Worm (Caenorhabditis elegans) whole organism, L4 larva: ENCODE measurements around the gene C04G6.2.

ENCODE experiments used
- ZK546.5 ChIP-seq, 2 experiments: sonication (generic microtip); optimal IDR thresholded peaks; 2 replicates each; lab custom pipeline; 2017; ENCODE audit warnings: missing biosample characterization in 2 of 2, missing genetic modification characterization in 2 of 2
- dmd-8 ChIP-seq: fragments of 200-800 bp; sonication (Bioruptor generic); IDR thresholded peaks from 2 replicates; pipeline ENCODE4 v1.3.6; 2022; ENCODE audit warnings: missing genetic modification characterization, missing compliant biosample characterization
- lim-7 ChIP-seq: fragments of 200-800 bp; sonication (Bioruptor generic); IDR thresholded peaks from 2 replicates; pipeline ENCODE4 v1.3.6; 2022; ENCODE audit warnings: missing genetic modification characterization, missing compliant biosample characterization
- nhr-11 ChIP-seq: fragments of 150-350 bp; optimal IDR thresholded peaks from 2 replicates; lab custom pipeline; 2014; ENCODE audit warnings: missing biosample characterization, missing genetic modification characterization
- nhr-76 ChIP-seq: fragments of 150-350 bp; optimal IDR thresholded peaks from 2 replicates; lab custom pipeline; 2014; ENCODE audit warnings: missing biosample characterization, missing genetic modification characterization
- pqm-1 ChIP-seq: sonication (generic microtip); optimal IDR thresholded peaks from 2 replicates; lab custom pipeline; 2017; ENCODE audit warnings: missing biosample characterization, missing genetic modification characterization

- TF ChIP-seq lim-7 (GFP tag; lab: Robert Waterston, UW) (no peak), nhr-11 (tag; lab: Kevin White, UChicago) (no peak), pqm-1 (tag; lab: Kevin White, UChicago) (no peak), dmd-8 (no peak), nhr-76 (tag; lab: Kevin White, UChicago) (no peak), ZK546.5 (tag; optimal IDR thresholded peaks at IDR 0.05; lab: Kevin White, UChicago) (no peak)
These were observed 32.3 kb upstream of the C04G6.2 start, which contains the start of gene pho-12 for ce11 chrII:5060719-5061118.
